Fruit fly (Drosophila melanogaster): ENCODE data around the gene Atg4b.

Atg4b gene

DNA sequence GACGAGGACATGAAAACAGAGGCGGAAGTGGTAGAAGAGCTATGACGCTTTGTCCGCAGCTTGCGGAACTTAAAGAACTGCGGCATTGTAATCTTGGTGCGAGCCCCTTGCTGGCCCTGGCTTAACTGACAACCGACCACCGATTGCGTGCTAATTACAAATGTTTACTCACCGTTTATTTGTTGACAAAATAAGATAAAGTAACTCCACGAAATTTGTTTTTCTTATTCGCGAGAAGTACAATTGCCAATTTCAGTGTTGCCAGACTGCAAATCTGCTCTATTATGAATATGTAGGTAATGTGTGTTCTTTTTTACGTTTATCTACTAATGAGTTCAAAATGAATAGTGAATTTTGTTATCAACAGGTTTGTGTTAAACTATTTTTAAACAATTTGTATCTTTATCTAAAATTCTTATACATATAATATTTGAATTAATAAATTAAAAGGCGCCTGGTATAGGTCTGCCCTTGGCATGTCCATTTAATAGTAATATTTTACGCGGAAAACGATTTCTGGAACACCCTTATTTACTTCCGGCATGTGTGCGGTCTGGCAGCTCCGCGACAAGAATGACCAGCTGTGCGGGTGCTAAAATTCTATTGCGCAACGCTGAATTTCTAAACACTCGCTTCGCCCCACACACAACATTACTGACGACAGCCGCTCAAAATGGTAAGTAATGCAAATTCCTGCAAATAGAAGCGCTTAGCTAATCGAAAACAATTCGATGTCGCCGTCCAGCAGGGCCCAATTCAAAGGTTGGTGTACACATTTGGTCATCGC lies at the start of gene Atg4b, which contains the start of gene Hibch:
Gene Atg4b, minus strand, starts transcription at position 280 of the 787 bp plus-strand sequence.
Gene Hibch, plus strand, starts transcription at position 585 of the 787 bp plus-strand sequence.
- TF ChIP-seq noc (tag; optimal IDR thresholded peaks at IDR 0.05): peak; percentile 88

DNA sequence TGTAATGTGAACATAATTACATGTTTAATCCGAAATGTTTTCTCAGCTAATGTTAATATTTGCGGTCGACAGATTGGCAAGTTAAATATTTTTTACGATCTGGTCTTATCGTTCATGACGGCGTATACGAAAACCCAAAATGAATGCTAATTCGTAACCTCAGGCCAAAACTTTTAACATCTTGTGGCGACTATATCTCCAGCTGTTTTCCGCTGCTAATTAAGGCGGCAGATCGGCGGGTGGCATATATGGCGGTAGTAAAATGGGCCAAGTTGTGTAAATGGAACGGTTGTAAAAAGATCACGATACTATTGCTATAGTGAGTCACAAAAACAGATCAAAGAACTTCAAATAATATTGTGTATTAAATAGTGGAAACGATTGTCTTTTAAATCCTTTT lies 49.7 kb upstream of the Atg4b start:
- no peak for TF ChIP-seq noc (tag; optimal IDR thresholded peaks at IDR 0.05)

DNA sequence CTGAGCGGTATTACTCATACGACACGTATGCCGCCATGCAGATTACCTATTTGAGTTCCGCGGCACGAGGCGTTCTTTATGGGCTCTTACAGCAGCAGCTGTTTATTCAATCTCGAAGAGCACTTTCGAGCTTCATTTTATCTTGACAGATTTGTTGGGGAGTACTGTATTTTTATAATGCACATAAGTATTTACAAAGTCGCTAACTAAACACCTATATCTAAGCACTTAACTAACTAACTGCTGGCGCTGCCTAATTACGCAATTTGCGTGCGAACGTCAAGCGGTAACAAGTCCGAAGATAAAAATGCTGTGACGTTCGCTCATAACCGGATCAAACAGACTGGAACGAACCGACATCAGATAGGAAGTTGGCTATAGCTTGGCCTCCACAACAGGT lies 45.9 kb upstream of the Atg4b start:
- peak; percentile 78 for TF ChIP-seq noc (tag; optimal IDR thresholded peaks at IDR 0.05)

DNA sequence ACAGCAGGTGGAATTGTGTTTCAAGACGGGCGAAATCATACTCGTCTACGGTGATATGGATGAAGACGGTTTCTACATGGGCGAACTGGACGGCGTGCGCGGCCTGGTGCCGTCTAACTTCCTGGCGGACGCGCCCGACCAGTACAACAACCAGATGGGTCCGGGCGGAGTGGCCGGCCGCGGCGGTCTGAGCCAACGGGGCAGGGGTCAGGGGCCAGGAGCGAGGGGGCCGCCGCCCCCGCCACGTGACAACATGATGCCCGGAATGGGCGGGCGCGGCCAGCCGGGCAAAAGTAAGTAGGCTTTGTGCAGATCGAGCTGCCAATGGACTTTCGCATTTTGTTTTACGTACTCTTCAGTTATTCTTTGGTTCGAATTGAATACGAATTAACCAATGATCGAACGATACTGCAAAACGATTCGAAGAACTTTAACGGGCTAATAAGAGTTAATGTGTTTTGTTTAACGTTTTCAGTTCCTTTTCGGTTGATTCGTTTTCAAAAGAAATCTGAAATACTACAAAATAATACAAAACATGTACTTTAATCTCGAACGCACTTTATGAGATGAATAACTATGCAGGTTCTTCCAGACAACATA lies 36.6 kb upstream of the Atg4b start:
- TF ChIP-seq noc (tag; optimal IDR thresholded peaks at IDR 0.05): no peak

DNA sequence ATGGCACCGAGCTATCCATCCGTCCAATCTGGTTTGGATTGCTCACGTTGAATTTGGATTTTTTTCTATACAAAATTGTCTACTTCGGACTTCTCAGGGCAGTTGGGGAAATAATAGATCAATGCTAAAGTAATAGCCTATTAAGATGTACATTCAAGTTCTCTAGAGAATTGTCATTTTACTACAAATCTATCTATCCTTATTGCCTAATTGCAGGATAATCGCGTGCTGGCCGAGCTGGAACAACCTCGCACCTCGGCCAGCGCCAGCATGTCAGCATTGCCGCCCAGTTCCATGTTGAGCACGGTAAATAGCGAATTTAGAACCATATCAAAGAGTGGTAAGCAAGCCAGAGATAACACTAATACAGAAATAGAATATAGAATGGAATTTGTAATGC lies 26.1 kb upstream of the Atg4b start, which contains the start of gene h-cup:
Gene h-cup, minus strand, starts transcription at position 101 of the 400 bp plus-strand sequence.
- no peak for TF ChIP-seq noc (tag; optimal IDR thresholded peaks at IDR 0.05)

DNA sequence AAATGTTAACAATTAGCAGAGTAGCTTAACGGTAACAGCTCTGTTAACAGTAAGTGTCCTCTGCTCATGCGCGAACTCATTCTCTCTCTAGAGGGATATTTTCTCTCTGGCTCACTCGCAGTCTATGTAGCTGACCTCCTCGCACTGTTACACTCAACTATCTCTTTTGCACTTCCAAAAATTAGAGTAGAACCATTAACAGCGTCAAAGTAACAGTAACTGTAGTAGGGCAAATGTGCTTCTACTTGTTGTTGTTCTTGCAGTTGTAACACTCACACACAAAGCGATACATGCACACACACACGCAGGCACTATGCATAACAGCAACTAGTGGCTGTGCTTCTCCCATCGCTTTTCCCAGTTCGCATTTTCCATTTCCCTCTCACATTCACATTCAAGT lies 22.3 kb upstream of the Atg4b start:
- TF ChIP-seq noc (tag; optimal IDR thresholded peaks at IDR 0.05): no peak

DNA sequence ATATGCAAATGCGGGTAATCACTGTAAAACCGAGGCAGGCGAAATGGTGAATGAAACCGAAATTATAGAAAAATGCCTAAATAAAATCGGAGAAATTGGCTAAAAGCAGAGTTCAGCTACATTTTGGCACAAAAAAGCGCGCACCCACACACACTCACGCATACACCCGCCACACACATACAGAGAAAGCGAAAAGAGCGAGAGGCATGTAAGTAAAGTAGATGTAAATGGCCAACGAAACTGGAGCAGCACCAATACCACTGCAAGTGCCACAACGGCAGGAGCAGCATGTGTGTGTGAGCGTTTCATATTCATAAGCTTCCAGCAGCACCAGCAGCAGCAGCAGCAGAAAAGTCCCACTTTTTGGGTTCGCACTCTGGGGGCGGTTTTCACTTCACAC lies 18.7 kb upstream of the Atg4b start:
- TF ChIP-seq noc (tag; optimal IDR thresholded peaks at IDR 0.05): no peak

DNA sequence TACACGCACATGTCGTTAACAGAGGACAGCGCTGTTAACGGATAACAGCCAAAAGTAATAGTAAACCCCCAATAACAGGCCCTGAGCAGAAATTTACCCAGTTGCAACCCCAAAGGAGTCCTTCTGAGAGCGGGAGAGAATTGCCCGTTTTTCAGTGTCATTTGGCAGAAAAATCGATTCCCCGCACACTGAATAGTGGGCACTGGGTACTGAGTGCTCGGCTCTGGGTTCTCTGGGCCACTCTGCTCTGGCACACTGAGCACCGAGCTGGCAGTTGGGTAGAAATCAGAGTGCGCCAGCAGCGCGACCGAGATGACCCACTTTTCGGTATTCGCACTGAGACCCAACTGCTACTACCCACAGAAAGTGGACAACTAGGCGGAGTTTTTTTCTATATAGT lies 17.7 kb upstream of the Atg4b start, which contains the start of gene Rbp:
Gene Rbp, plus strand, starts transcription at position 239 of the 400 bp plus-strand sequence.
- TF ChIP-seq noc (tag; optimal IDR thresholded peaks at IDR 0.05): no peak

DNA sequence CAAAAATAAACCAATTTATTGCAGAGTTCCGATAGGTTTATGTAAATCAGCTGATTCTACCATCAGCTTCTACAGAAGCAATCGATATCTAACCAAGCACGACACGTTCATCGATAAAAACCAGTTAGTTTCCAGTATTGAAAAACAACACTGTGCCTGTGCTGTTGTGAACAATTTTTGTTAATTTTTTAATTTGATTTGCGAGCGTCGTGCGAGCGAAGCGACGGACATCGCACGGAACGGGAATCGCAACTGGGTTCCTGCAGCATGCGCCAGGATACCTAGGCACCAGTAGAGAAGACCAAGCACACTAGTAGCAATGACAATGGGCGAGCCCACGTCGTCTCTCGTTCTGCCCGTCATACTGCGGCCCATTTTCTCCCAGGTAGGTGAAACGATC lies 15.1 kb upstream of the Atg4b start, which contains the start of the genes Ccm3 and CG6136:
Gene Ccm3, plus strand, starts transcription at position 125 of the 400 bp plus-strand sequence.
Gene CG6136, minus strand, starts transcription at position 380 of the 400 bp plus-strand sequence.
- TF ChIP-seq noc (tag; optimal IDR thresholded peaks at IDR 0.05): peak; percentile 52

DNA sequence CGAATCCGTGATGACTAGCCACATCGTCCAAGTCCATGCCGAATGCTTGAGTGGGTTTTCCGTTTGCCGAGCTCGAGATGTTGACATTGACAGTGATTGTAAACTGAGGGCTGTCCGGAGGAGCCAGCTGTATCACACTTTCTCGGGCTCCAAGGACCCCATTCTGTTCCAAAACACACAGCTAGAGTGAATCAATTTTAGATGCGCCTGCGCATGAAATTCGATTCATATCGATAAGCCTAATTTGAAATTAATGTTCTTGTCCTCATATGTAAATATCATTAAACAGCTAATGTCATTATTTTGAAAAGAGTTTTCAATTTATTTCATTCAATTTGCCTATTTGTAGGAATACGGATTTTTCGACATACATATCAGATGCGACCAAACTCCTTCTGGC lies 13.0 kb upstream of the Atg4b start, which contains the start of gene CG14868:
Gene CG14868, minus strand, starts transcription at position 204 of the 400 bp plus-strand sequence.
- no peak for TF ChIP-seq noc (tag; optimal IDR thresholded peaks at IDR 0.05)

DNA sequence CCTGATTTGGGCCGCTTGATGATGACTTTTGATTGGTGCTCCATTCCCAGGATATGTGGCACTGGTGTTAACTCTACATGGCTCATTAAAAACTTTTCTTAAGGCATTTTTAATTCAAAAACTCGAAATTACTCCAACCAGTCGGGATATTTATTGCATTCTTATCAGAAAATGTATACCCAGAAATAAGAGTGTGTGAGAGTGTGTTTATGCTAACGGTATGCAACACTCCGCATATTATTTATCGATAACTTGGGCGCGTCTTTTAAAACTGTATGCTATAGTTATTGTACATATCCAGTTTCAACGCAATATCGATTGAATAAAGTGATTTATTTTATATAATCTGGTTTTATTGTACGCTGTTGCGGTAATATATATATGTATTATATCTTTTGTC lies 10.8 kb upstream of the Atg4b start, which contains the start of gene CG34404:
Gene CG34404, minus strand, starts transcription at position 189 of the 400 bp plus-strand sequence.
- no peak for TF ChIP-seq noc (tag; optimal IDR thresholded peaks at IDR 0.05)

DNA sequence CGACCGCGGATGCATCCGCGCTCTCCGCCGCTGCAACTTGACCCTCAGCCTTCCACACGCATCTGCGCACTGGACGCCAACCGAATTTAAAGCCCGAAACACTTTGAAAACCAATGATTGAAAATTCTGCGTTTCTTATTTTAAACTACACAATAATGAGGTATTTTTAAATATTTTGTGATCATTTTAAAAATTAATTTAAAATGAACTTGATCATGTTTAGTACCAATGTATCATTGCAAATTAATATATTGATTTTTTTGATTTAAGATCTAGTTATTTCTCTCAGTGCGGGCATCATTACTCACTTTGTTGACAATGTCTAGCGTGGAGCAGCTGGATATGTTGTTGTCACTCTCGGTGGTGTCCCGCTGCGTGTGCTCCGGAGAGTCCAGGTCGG lies 10.1 kb upstream of the Atg4b start:
- no peak for TF ChIP-seq noc (tag; optimal IDR thresholded peaks at IDR 0.05)

DNA sequence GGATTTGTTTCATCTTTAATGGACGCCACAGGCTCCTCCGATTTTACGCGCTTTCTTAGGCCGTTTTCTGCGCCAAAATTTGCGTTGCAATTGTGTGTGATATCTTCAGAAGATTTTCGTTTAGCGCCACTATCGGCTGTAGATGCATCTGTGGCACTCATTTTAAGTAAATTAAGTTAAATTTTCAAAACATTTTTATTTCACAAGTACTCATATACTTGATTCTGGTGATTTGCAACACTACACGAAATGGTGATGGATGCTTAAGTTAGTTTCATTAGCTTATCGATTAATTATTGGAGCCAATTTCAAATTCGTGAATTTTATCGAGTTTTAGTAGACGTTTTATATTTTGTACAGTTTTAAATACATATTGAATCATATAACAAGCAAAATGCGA lies 6.9 kb upstream of the Atg4b start, which contains the start of gene CG6171:
Gene CG6171, minus strand, starts transcription at position 250 of the 400 bp plus-strand sequence.
- no peak for TF ChIP-seq noc (tag; optimal IDR thresholded peaks at IDR 0.05)

DNA sequence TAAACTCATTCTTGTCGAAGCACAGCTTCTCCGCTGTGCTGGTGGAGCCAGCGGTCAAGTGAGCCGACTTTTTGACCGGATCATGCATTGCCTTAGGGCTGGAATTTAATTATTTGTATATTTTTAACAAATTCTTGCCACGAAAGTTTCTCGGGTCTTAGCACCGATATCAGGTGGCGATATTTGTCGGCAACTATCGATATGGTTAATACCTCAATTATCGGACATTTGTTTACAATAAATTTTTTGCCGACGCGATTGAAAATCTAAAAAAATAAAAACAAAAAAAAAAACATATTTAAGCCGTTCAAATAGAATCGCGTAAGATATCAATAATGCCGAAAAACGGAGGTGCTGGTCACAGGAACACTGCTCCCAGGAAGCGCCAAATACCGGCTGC lies 4.8 kb upstream of the Atg4b start, which contains the start of the genes Cog2 and Trax:
Gene Cog2, minus strand, starts transcription at position 168 of the 400 bp plus-strand sequence.
Gene Trax, plus strand, starts transcription at position 203 of the 400 bp plus-strand sequence.
- no peak for TF ChIP-seq noc (tag; optimal IDR thresholded peaks at IDR 0.05)

DNA sequence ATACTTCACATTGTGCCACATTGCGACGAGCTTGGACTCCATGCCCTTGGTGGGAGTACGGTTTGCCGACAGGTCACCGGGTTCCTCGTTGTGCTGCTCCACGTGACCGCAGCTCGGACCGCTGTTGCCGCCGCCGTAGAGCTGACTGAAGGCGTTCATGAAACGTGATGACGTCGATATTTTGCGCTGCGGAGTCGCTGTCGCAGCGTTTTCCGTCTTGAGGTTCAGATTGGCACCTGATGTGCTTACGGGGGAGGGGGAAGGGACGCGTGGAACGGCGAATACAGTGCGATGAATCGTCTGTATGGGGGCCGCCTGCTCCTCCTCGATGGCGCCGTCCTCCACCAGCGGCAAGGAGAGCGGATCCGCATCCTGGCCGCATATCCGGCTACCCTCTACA lies 572 bp downstream of the Atg4b start:
- TF ChIP-seq noc (tag; optimal IDR thresholded peaks at IDR 0.05): no peak

DNA sequence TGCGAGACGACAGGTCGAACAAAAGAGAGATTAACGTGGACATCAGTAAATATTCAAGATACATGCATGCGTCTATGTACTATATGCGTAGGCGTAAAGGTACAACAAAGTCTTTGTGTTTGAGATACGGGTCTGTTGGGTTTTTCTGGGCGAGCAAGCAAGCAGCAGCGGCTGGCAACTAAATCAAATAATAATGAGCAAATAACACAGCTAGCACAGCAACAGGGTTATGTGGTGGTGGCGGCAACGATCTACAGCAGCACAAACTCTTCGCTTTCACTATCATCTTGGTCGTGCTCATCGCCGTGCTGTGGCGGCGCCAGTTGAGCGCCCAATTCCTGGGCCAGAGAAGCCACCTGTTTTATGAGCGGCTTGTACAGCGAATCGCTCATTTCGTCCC lies 2.7 kb downstream of the Atg4b start:
- no peak for TF ChIP-seq noc (tag; optimal IDR thresholded peaks at IDR 0.05)
